Worm (Caenorhabditis elegans) whole organism, mixed stage, embryonic: ENCODE measurements around the gene F26F4.12.

Experiments used
- M03D4.4 ChIP-seq: sonication (generic microtip); optimal IDR thresholded peaks from 2 replicates; lab custom pipeline; 2017; ENCODE audit warnings: mild to moderate bottlenecking, missing genetic modification characterization, missing compliant biosample characterization
- bed-3 ChIP-seq: fragments of 200-800 bp; sonication (Bioruptor generic); optimal IDR thresholded peaks from 3 replicates; lab custom pipeline; 2018; ENCODE audit warnings: mild to moderate bottlenecking, missing genetic modification characterization, moderate library complexity, missing compliant biosample characterization
- blmp-1 ChIP-seq: fragments of 150-350 bp; optimal IDR thresholded peaks from 2 replicates; lab custom pipeline; 2014; ENCODE audit warnings: missing biosample characterization, missing genetic modification characterization
- ceh-39 ChIP-seq: fragments of 150-350 bp; optimal IDR thresholded peaks from 2 replicates; lab custom pipeline; 2014; ENCODE audit warnings: missing biosample characterization, missing genetic modification characterization
- ceh-43 ChIP-seq: fragments of 200-800 bp; sonication (Bioruptor generic); optimal IDR thresholded peaks from 2 replicates; lab custom pipeline; 2018; ENCODE audit warnings: mild to moderate bottlenecking, missing genetic modification characterization, moderate library complexity, missing compliant biosample characterization
- ceh-83 ChIP-seq: fragments of 200-800 bp; sonication (Bioruptor generic); optimal IDR thresholded peaks from 2 replicates; lab custom pipeline; 2018; ENCODE audit warnings: mild to moderate bottlenecking, missing genetic modification characterization, missing compliant biosample characterization
- ces-1 ChIP-seq: fragments of 150-350 bp; optimal IDR thresholded peaks from 2 replicates; lab custom pipeline; 2014; ENCODE audit warnings: missing biosample characterization, missing genetic modification reagents, missing genetic modification characterization
- cnd-1 ChIP-seq: fragments of 200-800 bp; sonication (Bioruptor generic); optimal IDR thresholded peaks from 2 replicates; lab custom pipeline; 2018; ENCODE audit warnings: mild to moderate bottlenecking, missing genetic modification characterization, missing compliant biosample characterization
- drap-1 ChIP-seq: fragments of 200-800 bp; sonication (Bioruptor generic); optimal IDR thresholded peaks from 3 replicates; lab custom pipeline; 2018; ENCODE audit warnings: mild to moderate bottlenecking, missing genetic modification characterization, missing compliant biosample characterization
- flh-1 ChIP-seq: fragments of 200-800 bp; sonication (Bioruptor generic); optimal IDR thresholded peaks from 2 replicates; lab custom pipeline; 2018; ENCODE audit warnings: mild to moderate bottlenecking, missing genetic modification characterization, moderate library complexity, missing compliant biosample characterization
- ham-2 ChIP-seq: fragments of 200-800 bp; sonication (Bioruptor generic); optimal IDR thresholded peaks from 2 replicates; lab custom pipeline; 2018; ENCODE audit warnings: mild to moderate bottlenecking, missing genetic modification characterization, missing compliant biosample characterization
- lin-32 ChIP-seq: fragments of 200-800 bp; sonication (Bioruptor generic); optimal IDR thresholded peaks from 2 replicates; lab custom pipeline; 2018; ENCODE audit warnings: mild to moderate bottlenecking, missing genetic modification characterization, missing compliant biosample characterization
- lsy-2 ChIP-seq: fragments of 150-350 bp; optimal IDR thresholded peaks from 2 replicates; lab custom pipeline; 2014; ENCODE audit warnings: missing biosample characterization, missing genetic modification characterization
- mab-5 ChIP-seq: fragments of 150-350 bp; optimal IDR thresholded peaks from 2 replicates; lab custom pipeline; 2014; ENCODE audit warnings: missing biosample characterization, missing genetic modification characterization
- mep-1 ChIP-seq: fragments of 150-350 bp; optimal IDR thresholded peaks from 2 replicates; lab custom pipeline; 2017; ENCODE audit warnings: missing biosample characterization, missing genetic modification reagents, missing genetic modification characterization, inconsistent platforms
- mls-2 ChIP-seq: sonication (generic microtip); optimal IDR thresholded peaks from 2 replicates; lab custom pipeline; 2016; ENCODE audit warnings: mild to moderate bottlenecking, missing genetic modification characterization, moderate library complexity, missing compliant biosample characterization
- nhr-12 ChIP-seq: fragments of 150-350 bp; optimal IDR thresholded peaks from 2 replicates; lab custom pipeline; 2014; ENCODE audit warnings: missing biosample characterization, missing genetic modification characterization
- nhr-2 ChIP-seq: fragments of 150-350 bp; optimal IDR thresholded peaks from 2 replicates; lab custom pipeline; 2014; ENCODE audit warnings: missing biosample characterization, missing genetic modification characterization
- nhr-237 ChIP-seq: fragments of 150-350 bp; optimal IDR thresholded peaks from 2 replicates; lab custom pipeline; 2014; ENCODE audit warnings: missing biosample characterization, missing genetic modification characterization
- nhr-28 ChIP-seq: fragments of 150-350 bp; optimal IDR thresholded peaks from 2 replicates; lab custom pipeline; 2014; ENCODE audit warnings: missing biosample characterization, missing genetic modification characterization
- nhr-76 ChIP-seq: sonication (generic microtip); optimal IDR thresholded peaks from 2 replicates; lab custom pipeline; 2017; ENCODE audit warnings: missing biosample characterization, missing genetic modification characterization
- pha-4 ChIP-seq: fragments of 150-350 bp; optimal IDR thresholded peaks from 2 replicates; lab custom pipeline; 2018; ENCODE audit warnings: missing biosample characterization, missing genetic modification reagents, missing genetic modification characterization
- sem-2 ChIP-seq: fragments of 200-800 bp; sonication (Bioruptor generic); optimal IDR thresholded peaks from 2 replicates; lab custom pipeline; 2018; ENCODE audit warnings: mild to moderate bottlenecking, missing genetic modification characterization, missing compliant biosample characterization
- snpc-4 ChIP-seq: fragments of 150-350 bp; optimal IDR thresholded peaks from 2 replicates; lab custom pipeline; 2014; ENCODE audit warnings: missing biosample characterization, missing genetic modification characterization
- sptf-1 ChIP-seq: sonication (generic microtip); optimal IDR thresholded peaks from 2 replicates; lab custom pipeline; 2017; ENCODE audit warnings: mild to moderate bottlenecking, missing genetic modification characterization, moderate library complexity, missing compliant biosample characterization
- tbx-8 ChIP-seq: fragments of 200-800 bp; sonication (Bioruptor generic); optimal IDR thresholded peaks from 2 replicates; lab custom pipeline; 2018; ENCODE audit warnings: mild to moderate bottlenecking, missing genetic modification characterization, moderate library complexity, missing compliant biosample characterization
- unc-39 ChIP-seq: fragments of 150-350 bp; optimal IDR thresholded peaks from 2 replicates; lab custom pipeline; 2014; ENCODE audit warnings: missing biosample characterization, missing genetic modification characterization
- unc-62 ChIP-seq: fragments of 150-350 bp; optimal IDR thresholded peaks from 2 replicates; lab custom pipeline; 2014; ENCODE audit warnings: missing biosample characterization, missing genetic modification reagents, missing genetic modification characterization
- ztf-11 ChIP-seq: fragments of 150-350 bp; optimal IDR thresholded peaks from 2 replicates; lab custom pipeline; 2014; ENCODE audit warnings: missing biosample characterization, missing genetic modification characterization

Gene F26F4.12

ce11 chrIII:4895313-4895712, 14.5 kb downstream of the F26F4.12 start:
- TF ChIP-seq nhr-28 (tag; lab: Kevin White, UChicago): no peak
- no peak for TF ChIP-seq ceh-83
- TF ChIP-seq ces-1 (GFP tag; lab: Kevin White, UChicago): no peak
- no peak for TF ChIP-seq nhr-237 (tag; lab: Kevin White, UChicago)
- no peak for TF ChIP-seq ztf-11 (tag; lab: Kevin White, UChicago)
- no peak for TF ChIP-seq sem-2 (GFP tag; lab: Kevin White, UChicago)
- TF ChIP-seq ceh-39 (tag; lab: Kevin White, UChicago): no peak
- TF ChIP-seq blmp-1 (tag; lab: Kevin White, UChicago): no peak
- no peak for TF ChIP-seq ham-2 (GFP tag; lab: Kevin White, UChicago)
- TF ChIP-seq flh-1 (GFP tag; lab: Kevin White, UChicago): no peak
- TF ChIP-seq nhr-2 (tag; lab: Kevin White, UChicago): no peak
- TF ChIP-seq pha-4 (tag; lab: Kevin White, UChicago): no peak
- TF ChIP-seq M03D4.4: no peak
- no peak for TF ChIP-seq nhr-76

- TF ChIP-seq ztf-11 (tag; lab: Kevin White, UChicago) (no peak), unc-39 (tag; lab: Kevin White, UChicago) (no peak), unc-62 (GFP tag; lab: Kevin White, UChicago) (no peak), ceh-39 (tag; lab: Kevin White, UChicago) (no peak), sptf-1 (no peak), nhr-12 (tag; lab: Kevin White, UChicago) (no peak), ces-1 (GFP tag; lab: Kevin White, UChicago) (no peak), mab-5 (no peak), nhr-76 (no peak), bed-3 (no peak), mls-2 (tag; lab: Kevin White, UChicago) (no peak), mep-1 (tag; lab: Kevin White, UChicago) (no peak), lsy-2 (tag; lab: Kevin White, UChicago) (no peak), flh-1 (GFP tag; lab: Kevin White, UChicago) (no peak), drap-1 (GFP tag; lab: Kevin White, UChicago) (no peak), sem-2 (GFP tag; lab: Kevin White, UChicago) (no peak)
Observed at ce11 chrIII:4893540-4893939, 16.3 kb downstream of the F26F4.12 start, which contains the start of gene F26F4.6. Gene F26F4.6, minus strand, starts transcription at chrIII:4893640.

- TF ChIP-seq blmp-1 (tag; lab: Kevin White, UChicago): no peak
- no peak for TF ChIP-seq ham-2 (GFP tag; lab: Kevin White, UChicago)
- no peak for TF ChIP-seq cnd-1 (tag; lab: Kevin White, UChicago)
- TF ChIP-seq nhr-237 (tag; lab: Kevin White, UChicago): no peak
- no peak for TF ChIP-seq nhr-12 (tag; lab: Kevin White, UChicago)
Observed at ce11 chrIII:4890997-4891396, 18.8 kb downstream of the F26F4.12 start, which contains the start of gene F26F4.5. Gene F26F4.5, minus strand, starts transcription at chrIII:4891252.

- TF ChIP-seq lin-32 (GFP tag; lab: Kevin White, UChicago) (no peak), M03D4.4 (no peak), nhr-12 (tag; lab: Kevin White, UChicago) (no peak), blmp-1 (tag; lab: Kevin White, UChicago) (no peak), mep-1 (tag; lab: Kevin White, UChicago) (no peak), ztf-11 (tag; lab: Kevin White, UChicago) (no peak), ceh-39 (tag; lab: Kevin White, UChicago) (no peak), snpc-4 (tag; lab: Kevin White, UChicago) (no peak), tbx-8 (GFP tag; lab: Kevin White, UChicago) (no peak)
Observed at ce11 chrIII:4887291-4887690, 22.5 kb downstream of the F26F4.12 start, which contains the start of gene clec-6. Gene clec-6, minus strand, starts transcription at chrIII:4887444.

- no peak for TF ChIP-seq blmp-1 (tag; lab: Kevin White, UChicago)
Observed at ce11 chrIII:4883429-4883828, 26.4 kb downstream of the F26F4.12 start, which contains the start of gene clec-5. Gene clec-5, minus strand, starts transcription at chrIII:4883606.

ce11 chrIII:4881955-4882354, 27.9 kb downstream of the F26F4.12 start:
- TF ChIP-seq flh-1 (GFP tag; lab: Kevin White, UChicago) (no peak), bed-3 (no peak), blmp-1 (tag; lab: Kevin White, UChicago) (no peak), ztf-11 (tag; lab: Kevin White, UChicago) (no peak), nhr-28 (tag; lab: Kevin White, UChicago) (no peak), tbx-8 (GFP tag; lab: Kevin White, UChicago) (no peak), sptf-1 (no peak), mab-5 (no peak), ceh-43 (GFP tag; lab: Kevin White, UChicago) (no peak)
